Fruit fly (Drosophila melanogaster) Kc167 (cell line): ENCODE measurements around the gene mAChR-B.

Source experiments
- Myc ChIP-seq: fragments of >200 bp; optimal IDR thresholded peaks from 2 replicates; lab custom pipeline; 2017; ENCODE audit warnings: missing external identifiers
- Sin3A ChIP-seq: fragments of >200 bp; optimal IDR thresholded peaks from 2 replicates; lab custom pipeline; 2018; ENCODE audit warnings: missing external identifiers
- h ChIP-seq: fragments of >200 bp; optimal IDR thresholded peaks from 3 replicates; lab custom pipeline; 2018; ENCODE audit warnings: missing external identifiers
- insv ChIP-seq: fragments of >200 bp; optimal IDR thresholded peaks from 3 replicates; lab custom pipeline; 2018; ENCODE audit warnings: missing external identifiers
- psq ChIP-seq: fragments of >200 bp; optimal IDR thresholded peaks from 2 replicates; lab custom pipeline; 2017; ENCODE audit warnings: missing external identifiers
- ttk ChIP-seq: sonication (Bioruptor generic); optimal IDR thresholded peaks from 2 replicates; lab custom pipeline; 2017; ENCODE audit warnings: missing external identifiers

Gene mAChR-B

dm6 chr3R:8111789-8112382 lies 52.8 kb downstream of the mAChR-B start:
- TF ChIP-seq insv (lab: Kevin White, UChicago) (no peak), psq (lab: Kevin White, UChicago) (no peak), Myc (no peak), Sin3A (no peak), h (lab: Kevin White, UChicago) (no peak), ttk (lab: Kevin White, UChicago) (no peak)

- no peak for TF ChIP-seq insv (lab: Kevin White, UChicago)
Observed at dm6 chr3R:8112880-8113832, 54.1 kb downstream of the mAChR-B start.

dm6 chr3R:8113833-8114673 lies 55.0 kb downstream of the mAChR-B start:
- TF ChIP-seq insv (lab: Kevin White, UChicago), result no peak
- no peak for TF ChIP-seq Myc
- no peak for TF ChIP-seq psq (lab: Kevin White, UChicago)
- TF ChIP-seq Sin3A, result no peak
- TF ChIP-seq ttk (lab: Kevin White, UChicago), result no peak
- no peak for TF ChIP-seq h (lab: Kevin White, UChicago)

- TF ChIP-seq insv (lab: Kevin White, UChicago) (no peak), Myc (no peak), h (lab: Kevin White, UChicago) (no peak), psq (lab: Kevin White, UChicago) (no peak), Sin3A (no peak), ttk (lab: Kevin White, UChicago) (no peak)
Observed at dm6 chr3R:8115205-8115604, 56.1 kb downstream of the mAChR-B start.

dm6 chr3R:8115951-8116611 lies 57.0 kb downstream of the mAChR-B start:
- no peak for TF ChIP-seq insv (lab: Kevin White, UChicago)
- TF ChIP-seq ttk (lab: Kevin White, UChicago), result no peak
- TF ChIP-seq Sin3A, result no peak
- no peak for TF ChIP-seq Myc
- TF ChIP-seq h (lab: Kevin White, UChicago), result no peak

- no peak for TF ChIP-seq h (lab: Kevin White, UChicago)
- no peak for TF ChIP-seq psq (lab: Kevin White, UChicago)
- TF ChIP-seq Sin3A, result no peak
- TF ChIP-seq Myc, result no peak
- TF ChIP-seq insv (lab: Kevin White, UChicago), result no peak
Observed at dm6 chr3R:8118062-8118461, 59.0 kb downstream of the mAChR-B start.

- TF ChIP-seq Sin3A (no peak), h (lab: Kevin White, UChicago) (no peak), psq (lab: Kevin White, UChicago) (no peak), ttk (lab: Kevin White, UChicago) (no peak), Myc (no peak), insv (lab: Kevin White, UChicago) (no peak)
Observed at dm6 chr3R:8118781-8119456, 59.8 kb downstream of the mAChR-B start.

- TF ChIP-seq psq (lab: Kevin White, UChicago), result no peak
- TF ChIP-seq Myc, result no peak
- TF ChIP-seq insv (lab: Kevin White, UChicago), result no peak
- no peak for TF ChIP-seq h (lab: Kevin White, UChicago)
- no peak for TF ChIP-seq ttk (lab: Kevin White, UChicago)
- no peak for TF ChIP-seq Sin3A
Observed at dm6 chr3R:8119457-8120337, 60.6 kb downstream of the mAChR-B start.

dm6 chr3R:8120338-8120662 lies 61.2 kb downstream of the mAChR-B start:
- TF ChIP-seq psq (lab: Kevin White, UChicago) (no peak), Sin3A (no peak), h (lab: Kevin White, UChicago) (no peak), ttk (lab: Kevin White, UChicago) (no peak), Myc (no peak), insv (lab: Kevin White, UChicago) (no peak)

- no peak for TF ChIP-seq h (lab: Kevin White, UChicago)
- TF ChIP-seq Sin3A, result no peak
- TF ChIP-seq ttk (lab: Kevin White, UChicago), result no peak
- no peak for TF ChIP-seq psq (lab: Kevin White, UChicago)
- TF ChIP-seq Myc, result no peak
- TF ChIP-seq insv (lab: Kevin White, UChicago), result no peak
Observed at dm6 chr3R:8122198-8122970, 63.3 kb downstream of the mAChR-B start, which contains the start of gene CG7878. TSS of gene CG7878 (plus strand) at chr3R:8122725.
